Worm (Caenorhabditis elegans) whole organism, late embryonic: ENCODE results near the gene ets-5.

Source experiments
- C38D4.7 ChIP-seq: fragments of 200-800 bp; sonication (Bioruptor generic); optimal IDR thresholded peaks from 2 replicates; lab custom pipeline; 2018; ENCODE audit warnings: mild to moderate bottlenecking, missing genetic modification characterization, moderate library complexity, missing compliant biosample characterization
- T23F11.4 ChIP-seq: fragments of 200-800 bp; sonication (Bioruptor generic); optimal IDR thresholded peaks from 2 replicates; lab custom pipeline; 2018; ENCODE audit warnings: mild to moderate bottlenecking, missing genetic modification characterization, missing compliant biosample characterization
- ama-1 ChIP-seq: fragments of 150-350 bp; optimal IDR thresholded peaks from 2 replicates; lab custom pipeline; 2014
- hlh-13 ChIP-seq: fragments of 200-800 bp; sonication (Bioruptor generic); optimal IDR thresholded peaks from 2 replicates; lab custom pipeline; 2018; ENCODE audit warnings: mild to moderate bottlenecking, missing genetic modification characterization, missing compliant biosample characterization
- nhr-11 ChIP-seq: fragments of 150-350 bp; optimal IDR thresholded peaks from 2 replicates; lab custom pipeline; 2014; ENCODE audit warnings: missing biosample characterization, missing genetic modification characterization
- pha-4 ChIP-seq: fragments of 150-350 bp; optimal IDR thresholded peaks from 2 replicates; lab custom pipeline; 2018; ENCODE audit warnings: missing biosample characterization, missing genetic modification reagents, missing genetic modification characterization

ce11 chrX:5087366-5087891 is 3.1 kb upstream of the ets-5 start, which contains the start of gene pnk-4:
- TF ChIP-seq C38D4.7 (GFP tag; lab: Kevin White, UChicago), result no peak
- no peak for TF ChIP-seq nhr-11 (tag; lab: Kevin White, UChicago)
- TF ChIP-seq pha-4 (tag; lab: Kevin White, UChicago), result no peak
- no peak for TF ChIP-seq hlh-13 (GFP tag; lab: Kevin White, UChicago)
- TF ChIP-seq T23F11.4 (GFP tag; lab: Kevin White, UChicago), result no peak
- TF ChIP-seq ama-1 (lab: Kevin White, UChicago), result no peak
